Worm (Caenorhabditis elegans): Measurements from ENCODE around the gene ZK381.8.

ZK381.8 gene

DNA sequence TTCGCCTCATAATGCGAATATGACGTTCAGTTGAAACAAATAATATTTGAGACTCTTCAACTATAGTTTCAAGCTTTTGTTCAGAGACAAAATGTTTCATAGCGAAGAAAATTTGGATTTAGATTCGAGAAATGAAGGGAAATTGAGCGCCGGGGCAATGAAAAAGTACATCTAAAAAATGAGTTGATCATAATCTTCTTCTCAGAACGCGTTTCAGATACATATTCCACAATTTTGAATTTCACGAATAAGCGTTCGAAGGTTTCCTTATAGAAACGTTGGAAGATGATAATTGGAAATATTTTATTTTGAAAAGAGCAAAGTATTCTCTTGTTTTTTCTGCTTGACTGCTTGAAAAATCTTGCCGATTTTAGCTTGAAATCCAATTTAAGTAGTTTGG lies at the start of gene ZK381.8:
TSS of gene ZK381.8 (minus strand) at position 101 of the 400 bp plus-strand sequence.
- TF ChIP-seq tbx-11 (GFP tag; IDR thresholded peaks at IDR 0.05): no peak
- TF ChIP-seq hnd-1 (tag; optimal IDR thresholded peaks at IDR 0.05): no peak
- no peak for TF ChIP-seq hmbx-1 (tag; optimal IDR thresholded peaks at IDR 0.05)
- TF ChIP-seq F13C5.2 (tag; optimal IDR thresholded peaks at IDR 0.05): no peak
- no peak for TF ChIP-seq ceh-36 (tag; optimal IDR thresholded peaks at IDR 0.05)
- TF ChIP-seq B0310.2 (tag; optimal IDR thresholded peaks at IDR 0.05): no peak
- no peak for TF ChIP-seq flt-1 (GFP tag; IDR thresholded peaks at IDR 0.05)
- no peak for TF ChIP-seq hmg-4 (GFP tag; optimal IDR thresholded peaks at IDR 0.05)
- no peak for TF ChIP-seq tra-4 (tag; optimal IDR thresholded peaks at IDR 0.05)
- no peak for TF ChIP-seq tbx-37 (GFP tag; conservative IDR thresholded peaks at IDR 0.05)
- TF ChIP-seq scrt-1 (GFP tag; IDR thresholded peaks at IDR 0.05): no peak
- no peak for TF ChIP-seq ama-1 (optimal IDR thresholded peaks at IDR 0.05)
- no peak for TF ChIP-seq pes-1 (GFP tag; IDR thresholded peaks at IDR 0.05)
- no peak for TF ChIP-seq aly-1 (tag; optimal IDR thresholded peaks at IDR 0.05)
- no peak for TF ChIP-seq ceh-13 (GFP tag; optimal IDR thresholded peaks at IDR 0.05)
- TF ChIP-seq sea-1 (GFP tag; conservative IDR thresholded peaks at IDR 0.05): no peak
- TF ChIP-seq ets-7 (tag; optimal IDR thresholded peaks at IDR 0.05): no peak

DNA sequence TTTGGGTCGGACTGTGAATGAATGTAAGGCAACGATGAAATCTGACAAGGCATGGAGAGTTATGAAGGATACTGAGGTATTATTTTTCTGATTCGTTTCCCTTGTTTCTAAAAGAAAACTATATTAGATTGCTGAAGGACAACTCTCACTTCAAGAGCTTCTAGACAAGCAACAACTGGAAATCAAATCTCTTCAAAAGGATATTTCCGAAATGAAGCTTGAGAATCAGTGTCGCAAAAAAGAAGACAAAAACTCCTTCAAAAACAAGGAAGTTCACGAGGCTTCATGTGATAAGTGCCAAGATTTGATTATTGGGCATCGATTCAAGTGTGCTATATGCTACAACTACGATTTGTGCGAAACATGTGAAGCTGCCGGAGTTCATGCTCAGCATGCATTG lies 48.5 kb upstream of the ZK381.8 start:
- TF ChIP-seq hmg-4 (GFP tag; optimal IDR thresholded peaks at IDR 0.05) (no peak), B0310.2 (tag; optimal IDR thresholded peaks at IDR 0.05) (no peak)

DNA sequence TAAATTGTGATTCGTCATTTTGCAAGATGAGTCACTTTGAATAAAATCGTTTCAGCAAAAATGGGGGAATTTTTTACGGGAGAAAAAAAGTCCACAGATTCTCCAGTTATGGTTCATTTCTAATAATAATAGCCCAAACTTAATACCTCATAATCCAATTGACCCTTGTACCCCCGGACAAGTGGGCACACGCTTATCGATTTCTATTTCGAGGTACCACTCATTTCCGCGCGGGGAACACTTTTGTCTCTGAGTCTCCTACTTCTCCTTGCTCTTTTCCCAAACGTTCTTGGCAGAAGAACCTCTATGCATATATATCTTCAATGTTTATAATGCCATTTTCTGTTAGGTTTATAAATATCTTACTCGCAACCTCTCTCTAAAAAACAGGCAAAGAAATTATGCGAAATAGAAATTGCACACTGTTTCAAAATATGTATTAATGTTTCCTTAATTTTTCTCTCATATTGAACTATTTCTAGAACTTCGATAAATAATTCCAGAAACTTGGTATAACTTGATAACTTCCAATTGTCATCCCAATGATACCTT lies 47.0 kb upstream of the ZK381.8 start, which contains the start of gene gldi-4:
TSS of gene gldi-4 (plus strand) at position 502 of the 552 bp plus-strand sequence.
- TF ChIP-seq tbx-11 (GFP tag; IDR thresholded peaks at IDR 0.05) (no peak), tbx-37 (GFP tag; conservative IDR thresholded peaks at IDR 0.05) (no peak), hmbx-1 (tag; optimal IDR thresholded peaks at IDR 0.05) (no peak), tra-4 (tag; optimal IDR thresholded peaks at IDR 0.05) (no peak), B0310.2 (tag; optimal IDR thresholded peaks at IDR 0.05) (no peak), hmg-4 (GFP tag; optimal IDR thresholded peaks at IDR 0.05) (no peak), ceh-36 (tag; optimal IDR thresholded peaks at IDR 0.05) (no peak), hnd-1 (tag; optimal IDR thresholded peaks at IDR 0.05) (no peak), flt-1 (GFP tag; IDR thresholded peaks at IDR 0.05) (no peak), pes-1 (GFP tag; IDR thresholded peaks at IDR 0.05) (no peak), sea-1 (GFP tag; conservative IDR thresholded peaks at IDR 0.05) (no peak), ama-1 (optimal IDR thresholded peaks at IDR 0.05) (no peak), ceh-13 (GFP tag; optimal IDR thresholded peaks at IDR 0.05) (no peak), ets-7 (tag; optimal IDR thresholded peaks at IDR 0.05) (no peak)

DNA sequence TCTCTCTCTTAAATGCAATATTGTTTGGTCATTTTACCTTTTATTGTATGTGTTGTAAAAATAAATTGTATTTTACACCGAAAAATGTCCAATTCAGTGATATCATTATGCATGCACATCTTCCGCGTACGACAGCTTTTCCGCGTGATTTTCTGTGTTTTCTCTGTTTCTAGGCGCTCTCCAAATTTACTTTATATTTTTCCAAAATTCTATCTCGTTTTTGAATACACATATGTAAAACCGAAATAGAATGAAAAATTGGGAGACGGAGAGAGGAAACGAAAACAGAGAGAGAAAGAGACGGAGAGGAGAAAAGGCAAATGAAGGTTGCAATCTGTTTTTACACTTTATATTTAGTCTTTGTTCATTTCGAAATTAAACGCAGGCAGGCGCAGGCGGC lies 46.3 kb upstream of the ZK381.8 start:
- no peak for TF ChIP-seq sea-1 (GFP tag; conservative IDR thresholded peaks at IDR 0.05)
- TF ChIP-seq F13C5.2 (tag; optimal IDR thresholded peaks at IDR 0.05): no peak
- TF ChIP-seq tra-4 (tag; optimal IDR thresholded peaks at IDR 0.05): no peak
- no peak for TF ChIP-seq pes-1 (GFP tag; IDR thresholded peaks at IDR 0.05)
- no peak for TF ChIP-seq ceh-13 (GFP tag; optimal IDR thresholded peaks at IDR 0.05)
- TF ChIP-seq tbx-11 (GFP tag; IDR thresholded peaks at IDR 0.05): no peak
- TF ChIP-seq hnd-1 (tag; optimal IDR thresholded peaks at IDR 0.05): no peak
- TF ChIP-seq ceh-36 (tag; optimal IDR thresholded peaks at IDR 0.05): no peak
- TF ChIP-seq ama-1 (optimal IDR thresholded peaks at IDR 0.05): no peak
- TF ChIP-seq tbx-37 (GFP tag; conservative IDR thresholded peaks at IDR 0.05): no peak
- no peak for TF ChIP-seq B0310.2 (tag; optimal IDR thresholded peaks at IDR 0.05)
- TF ChIP-seq ets-7 (tag; optimal IDR thresholded peaks at IDR 0.05): no peak
- TF ChIP-seq aly-1 (tag; optimal IDR thresholded peaks at IDR 0.05): no peak
- no peak for TF ChIP-seq scrt-1 (GFP tag; IDR thresholded peaks at IDR 0.05)

DNA sequence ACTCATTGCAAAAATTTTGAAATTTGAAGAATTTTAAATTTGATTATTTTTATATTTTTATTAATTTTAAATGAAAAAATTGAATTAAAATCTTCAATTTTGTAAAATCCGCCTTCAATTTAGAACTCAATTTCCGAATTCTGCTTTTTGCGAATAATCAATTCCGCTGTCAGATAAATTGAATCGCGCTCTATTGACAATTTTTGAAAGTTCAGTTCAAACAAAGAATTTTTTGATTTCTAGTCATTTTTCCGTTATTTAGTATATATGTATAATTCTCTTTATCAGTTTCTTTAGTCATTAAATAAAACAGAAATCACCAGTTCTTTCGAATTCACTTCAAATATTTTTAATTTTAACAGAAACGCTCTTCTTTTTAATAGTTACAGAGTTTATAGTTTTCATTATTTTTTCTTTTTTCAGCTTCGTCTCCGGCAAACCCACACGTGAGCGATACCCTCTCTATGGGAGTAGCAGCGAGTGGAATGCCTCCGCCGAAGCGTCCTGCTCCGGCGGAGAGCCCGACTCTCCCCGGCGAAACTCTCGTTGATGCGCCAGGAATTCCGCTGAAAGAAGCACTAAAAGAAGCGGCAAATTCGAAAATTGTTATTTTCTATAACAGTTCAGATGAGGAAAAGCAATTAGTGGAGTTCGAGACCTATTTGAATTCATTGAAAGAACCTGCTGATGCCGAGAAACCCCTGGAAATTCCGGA lies 42.7 kb upstream of the ZK381.8 start:
- TF ChIP-seq tbx-37 (GFP tag; conservative IDR thresholded peaks at IDR 0.05) (no peak), B0310.2 (tag; optimal IDR thresholded peaks at IDR 0.05) (no peak), ets-7 (tag; optimal IDR thresholded peaks at IDR 0.05) (no peak), hnd-1 (tag; optimal IDR thresholded peaks at IDR 0.05) (no peak), flt-1 (GFP tag; IDR thresholded peaks at IDR 0.05) (no peak), aly-1 (tag; optimal IDR thresholded peaks at IDR 0.05) (no peak), pes-1 (GFP tag; IDR thresholded peaks at IDR 0.05) (no peak), ama-1 (optimal IDR thresholded peaks at IDR 0.05) (no peak), tra-4 (tag; optimal IDR thresholded peaks at IDR 0.05) (no peak), hmbx-1 (tag; optimal IDR thresholded peaks at IDR 0.05) (no peak), tbx-11 (GFP tag; IDR thresholded peaks at IDR 0.05) (no peak), sea-1 (GFP tag; conservative IDR thresholded peaks at IDR 0.05) (no peak), hmg-4 (GFP tag; optimal IDR thresholded peaks at IDR 0.05) (no peak), scrt-1 (GFP tag; IDR thresholded peaks at IDR 0.05) (no peak), ceh-13 (GFP tag; optimal IDR thresholded peaks at IDR 0.05) (no peak), ceh-36 (tag; optimal IDR thresholded peaks at IDR 0.05) (no peak), F13C5.2 (tag; optimal IDR thresholded peaks at IDR 0.05) (no peak)

DNA sequence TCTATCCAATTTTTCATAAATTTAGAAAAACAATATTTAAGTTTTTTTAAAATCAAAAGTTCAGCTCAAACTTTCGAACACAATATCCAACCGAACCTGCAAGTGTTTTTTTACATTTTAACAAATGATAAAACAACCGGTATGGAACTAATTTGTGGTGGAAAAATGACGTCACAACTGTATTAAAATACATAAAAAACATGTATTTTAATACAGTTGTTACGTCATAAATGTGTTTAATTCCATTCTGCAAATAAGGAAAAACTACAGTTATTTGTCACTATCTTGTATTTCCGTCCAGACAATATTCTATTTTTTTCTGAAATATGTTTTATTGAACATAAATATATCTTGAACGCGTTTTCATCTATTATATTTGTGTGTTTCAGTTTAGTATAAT lies 42.0 kb upstream of the ZK381.8 start:
- TF ChIP-seq scrt-1 (GFP tag; IDR thresholded peaks at IDR 0.05): no peak
- no peak for TF ChIP-seq ama-1 (optimal IDR thresholded peaks at IDR 0.05)
- no peak for TF ChIP-seq B0310.2 (tag; optimal IDR thresholded peaks at IDR 0.05)
- no peak for TF ChIP-seq hnd-1 (tag; optimal IDR thresholded peaks at IDR 0.05)

DNA sequence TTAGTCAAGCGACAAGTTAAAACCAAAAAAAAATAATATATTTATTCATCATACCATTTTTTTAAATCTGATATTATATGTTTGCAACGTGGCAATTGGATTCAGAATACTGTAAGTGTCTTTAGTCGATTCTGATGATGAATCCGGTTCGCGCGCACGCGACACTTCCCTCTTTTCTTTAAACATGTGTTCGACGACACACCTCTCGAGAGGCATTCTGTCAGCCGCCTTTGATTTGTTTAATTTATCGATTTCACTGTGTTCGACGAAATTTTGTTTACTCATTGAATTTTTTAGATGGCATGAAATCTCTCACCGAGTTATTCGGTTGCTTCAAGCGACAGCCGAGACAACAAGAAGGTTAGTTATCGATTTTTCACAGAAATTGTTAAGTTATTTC lies 41.6 kb upstream of the ZK381.8 start, which contains the start of gene trxr-1:
TSS of gene trxr-1 (plus strand) at position 227 of the 400 bp plus-strand sequence.
- TF ChIP-seq ceh-13 (GFP tag; optimal IDR thresholded peaks at IDR 0.05): no peak
- TF ChIP-seq hmbx-1 (tag; optimal IDR thresholded peaks at IDR 0.05): no peak
- TF ChIP-seq pes-1 (GFP tag; IDR thresholded peaks at IDR 0.05): no peak
- TF ChIP-seq flt-1 (GFP tag; IDR thresholded peaks at IDR 0.05): no peak
- TF ChIP-seq scrt-1 (GFP tag; IDR thresholded peaks at IDR 0.05): no peak
- TF ChIP-seq tbx-11 (GFP tag; IDR thresholded peaks at IDR 0.05): no peak
